Fruit fly (Drosophila melanogaster): ENCODE measurements around the gene Max.
A peak's percentile ranks its signal among the peaks of the same experiment; 100 is the strongest.

The Max gene

DNA sequence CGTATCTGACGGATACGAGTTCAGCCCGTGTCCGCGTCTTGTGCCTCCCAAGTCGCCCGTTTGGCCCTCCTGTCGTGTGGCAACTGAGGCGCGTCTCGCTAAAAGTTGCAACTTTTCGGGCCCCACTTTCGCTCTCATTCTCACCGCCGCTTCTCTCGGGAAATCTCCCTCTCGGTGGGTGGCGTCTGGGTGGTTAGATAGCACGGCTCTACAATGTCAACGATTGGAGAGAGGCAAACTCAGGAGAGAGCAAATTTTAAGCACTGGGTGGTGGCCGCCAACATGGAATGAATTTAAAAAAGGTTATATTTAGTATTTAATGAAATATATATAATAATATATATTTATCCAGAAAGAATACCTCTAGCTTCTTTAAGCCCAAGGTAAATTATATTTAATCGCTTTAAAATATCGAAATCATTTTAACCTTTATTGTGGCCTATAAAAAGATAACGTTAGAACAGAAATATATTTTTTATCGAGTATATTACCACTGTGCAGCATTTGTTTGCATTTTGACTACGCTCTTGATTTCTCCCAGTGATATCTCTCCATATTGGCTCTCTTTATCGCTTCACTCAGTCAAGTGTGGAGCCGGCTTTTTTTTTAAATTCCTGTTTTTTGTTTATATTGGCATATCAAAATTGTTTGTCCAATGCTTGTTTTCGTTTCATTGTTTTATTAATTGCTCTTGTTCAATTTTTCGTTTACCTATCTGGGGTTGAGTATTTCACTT, 28.6 kb upstream of the Max start, which contains the start of gene Gbs-76A (continued):
- no peak for TF ChIP-seq GATAd (GFP tag; optimal IDR thresholded peaks at IDR 0.05)
- TF ChIP-seq sv (GFP tag; optimal IDR thresholded peaks at IDR 0.05): no peak
- no peak for TF ChIP-seq dsf (GFP tag; optimal IDR thresholded peaks at IDR 0.05; ENCODE audit: borderline replicate concordance)
- TF ChIP-seq pan (optimal IDR thresholded peaks at IDR 0.05): no peak
- peak; percentile 77 for TF ChIP-seq rgr (GFP tag; optimal IDR thresholded peaks at IDR 0.05)
- TF ChIP-seq HLH106 (tag; optimal IDR thresholded peaks at IDR 0.05): peak; percentile 90
- no peak for TF ChIP-seq jim (GFP tag; optimal IDR thresholded peaks at IDR 0.05)

DNA sequence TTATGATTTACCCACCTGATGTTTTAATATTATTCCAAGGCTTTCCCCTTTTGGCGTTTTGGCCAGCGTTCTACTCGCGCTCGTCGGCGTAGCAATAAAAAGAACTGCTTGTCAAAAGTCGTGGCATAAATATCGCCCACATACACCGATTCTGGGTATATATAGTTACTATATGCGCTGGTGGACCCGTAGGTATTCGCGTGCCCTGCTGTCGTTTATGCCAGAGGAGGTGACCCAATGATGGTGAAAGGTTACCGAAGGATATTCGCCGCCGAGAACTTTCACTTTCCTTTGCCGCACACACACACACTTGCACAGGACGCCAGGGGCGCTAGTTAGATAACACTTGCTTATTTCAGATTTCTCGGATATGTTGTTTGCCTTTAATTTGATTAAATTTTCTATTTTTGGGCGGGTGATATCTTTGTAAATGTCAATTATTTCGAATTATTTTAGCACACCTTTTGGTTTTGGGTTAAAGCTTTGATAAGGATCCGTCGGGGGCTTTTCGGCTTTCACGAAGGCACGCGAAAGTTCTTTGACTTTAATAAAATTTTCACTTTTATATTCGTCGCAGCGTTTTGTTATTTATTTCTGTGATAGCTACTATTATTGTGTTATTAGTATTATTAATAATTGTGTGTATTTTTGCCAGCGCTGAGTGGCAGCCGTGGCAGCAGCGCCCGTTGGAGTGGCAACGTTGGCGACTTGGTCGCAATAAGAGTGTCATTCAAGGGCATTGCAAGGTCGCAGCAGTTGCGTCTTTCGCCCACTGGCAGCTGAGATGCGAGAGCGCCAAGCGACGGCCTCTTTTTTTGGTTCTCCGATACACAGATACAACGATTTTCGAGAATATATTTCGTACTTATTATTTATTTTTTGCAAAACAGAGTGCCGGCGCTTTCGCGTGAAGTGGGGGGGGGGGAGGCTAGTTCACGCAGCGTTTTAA, 27.8 kb upstream of the Max start:
- peak; percentile 7 for TF ChIP-seq Dif (GFP tag; optimal IDR thresholded peaks at IDR 0.05; ENCODE audit: partially characterized antibody)
- peak; percentile 12 for TF ChIP-seq sage (GFP tag; optimal IDR thresholded peaks at IDR 0.05)
- TF ChIP-seq pan (optimal IDR thresholded peaks at IDR 0.05): no peak
- TF ChIP-seq Mio (GFP tag; optimal IDR thresholded peaks at IDR 0.05): no peak
- no peak for TF ChIP-seq HLH106 (tag; optimal IDR thresholded peaks at IDR 0.05)
- TF ChIP-seq Rel (GFP tag; optimal IDR thresholded peaks at IDR 0.05): no peak
- TF ChIP-seq Rel (tag; optimal IDR thresholded peaks at IDR 0.05): peak; percentile 73

DNA sequence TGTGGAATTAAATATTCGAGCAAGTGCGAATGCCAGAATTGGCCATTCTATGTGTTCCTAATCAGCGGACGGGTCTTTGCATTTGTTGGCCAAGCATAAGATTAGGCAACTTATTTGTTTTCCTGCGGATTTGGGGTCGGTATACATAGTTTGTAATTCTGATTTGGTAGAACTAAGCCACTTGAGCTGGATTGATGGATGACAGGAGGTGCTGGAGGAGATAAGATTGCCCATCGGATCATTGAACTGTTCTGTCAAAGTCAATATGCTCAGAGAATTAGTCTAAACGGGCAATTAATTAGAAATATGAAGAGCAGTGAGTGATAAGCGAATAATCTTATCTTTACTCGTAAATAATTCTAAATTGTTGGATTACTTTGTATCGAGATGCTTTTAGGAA, 25.4 kb upstream of the Max start:
- no peak for TF ChIP-seq OdsH (GFP tag; optimal IDR thresholded peaks at IDR 0.05)
- TF ChIP-seq Mio (GFP tag; optimal IDR thresholded peaks at IDR 0.05): no peak
- TF ChIP-seq dsf (GFP tag; optimal IDR thresholded peaks at IDR 0.05; ENCODE audit: borderline replicate concordance): no peak
- no peak for TF ChIP-seq N (GFP tag; optimal IDR thresholded peaks at IDR 0.05)
- TF ChIP-seq sage (GFP tag; optimal IDR thresholded peaks at IDR 0.05): no peak
- no peak for TF ChIP-seq Dfd (GFP tag; optimal IDR thresholded peaks at IDR 0.05)
- TF ChIP-seq ey (GFP tag; optimal IDR thresholded peaks at IDR 0.05): no peak
- TF ChIP-seq usp (GFP tag; optimal IDR thresholded peaks at IDR 0.05): no peak
- TF ChIP-seq GATAd (GFP tag; optimal IDR thresholded peaks at IDR 0.05): no peak
- TF ChIP-seq dl (GFP tag; optimal IDR thresholded peaks at IDR 0.05; ENCODE audit: insufficient read depth in 1 of 2, partially characterized antibody in 2 of 2): no peak
- TF ChIP-seq pan (optimal IDR thresholded peaks at IDR 0.05): no peak

DNA sequence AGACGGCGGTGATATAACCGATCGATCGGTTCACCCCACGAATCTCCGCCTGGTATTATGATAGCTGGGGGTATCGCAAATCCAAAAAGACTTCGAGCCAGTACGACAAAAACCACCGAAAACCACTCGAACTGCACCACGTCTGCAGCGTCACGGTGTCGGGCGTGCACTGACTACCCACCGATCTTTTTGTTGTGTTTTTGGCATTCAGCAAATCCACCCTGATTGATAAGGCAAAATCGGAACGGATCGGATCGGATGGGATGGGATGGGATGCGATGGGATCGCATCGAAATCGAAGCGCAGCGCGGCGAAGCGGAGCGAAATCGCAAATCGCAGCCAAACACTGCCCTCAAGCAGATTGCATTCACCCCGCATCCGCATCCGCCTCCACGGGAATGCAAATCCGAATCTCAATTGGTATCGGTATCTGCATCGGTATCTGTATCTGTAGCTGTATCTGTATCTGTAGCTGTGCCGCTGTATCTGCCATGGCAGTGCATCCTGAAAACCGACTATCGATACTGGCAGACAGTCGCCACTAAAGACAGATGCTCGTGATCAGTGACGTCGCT, 24.5 kb upstream of the Max start:
- TF ChIP-seq h (GFP tag; optimal IDR thresholded peaks at IDR 0.05): no peak
- no peak for TF ChIP-seq Rel (GFP tag; optimal IDR thresholded peaks at IDR 0.05)
- peak; percentile 80 for TF ChIP-seq Rel (tag; optimal IDR thresholded peaks at IDR 0.05)
- no peak for TF ChIP-seq HLH106 (tag; optimal IDR thresholded peaks at IDR 0.05)
- TF ChIP-seq Dif (GFP tag; optimal IDR thresholded peaks at IDR 0.05; ENCODE audit: partially characterized antibody): no peak

DNA sequence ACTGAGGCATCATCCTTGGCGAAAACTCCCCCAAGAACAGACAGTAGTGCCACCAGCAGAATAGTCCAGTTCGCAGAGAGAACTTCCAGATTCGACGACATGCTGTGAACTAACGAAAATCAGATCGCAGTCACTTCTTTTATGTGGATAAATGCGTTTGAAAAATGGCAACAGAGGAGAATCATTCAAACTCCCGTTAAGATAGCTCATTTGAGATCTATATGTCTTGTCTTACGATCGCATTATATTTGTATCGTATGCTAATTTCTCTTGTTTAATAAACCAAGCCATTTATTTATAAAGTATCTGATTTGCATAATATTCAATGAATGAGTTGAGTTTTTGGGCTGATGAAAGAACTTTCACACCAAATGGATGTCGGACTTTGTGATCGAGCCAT, 16.7 kb upstream of the Max start, which contains the start of gene CG14089:
Gene CG14089 (minus strand): TSS at position 101 of the 400 bp plus-strand sequence.
- TF ChIP-seq psq (GFP tag; optimal IDR thresholded peaks at IDR 0.05): no peak
- no peak for TF ChIP-seq CrebA (GFP tag; optimal IDR thresholded peaks at IDR 0.05; ENCODE audit: borderline replicate concordance)
- TF ChIP-seq sage (GFP tag; optimal IDR thresholded peaks at IDR 0.05): no peak
- no peak for TF ChIP-seq jim (GFP tag; optimal IDR thresholded peaks at IDR 0.05)
- TF ChIP-seq lola (GFP tag; optimal IDR thresholded peaks at IDR 0.05): no peak
- no peak for TF ChIP-seq Mio (GFP tag; optimal IDR thresholded peaks at IDR 0.05)
- TF ChIP-seq CG9705 (GFP tag; optimal IDR thresholded peaks at IDR 0.05): no peak
- TF ChIP-seq CG32264 (GFP tag; optimal IDR thresholded peaks at IDR 0.05): no peak
- no peak for TF ChIP-seq GATAd (GFP tag; optimal IDR thresholded peaks at IDR 0.05)
- no peak for TF ChIP-seq Jra (GFP tag; optimal IDR thresholded peaks at IDR 0.05)
- TF ChIP-seq pan (optimal IDR thresholded peaks at IDR 0.05): no peak
- TF ChIP-seq Dfd (GFP tag; optimal IDR thresholded peaks at IDR 0.05): no peak
- TF ChIP-seq OdsH (GFP tag; optimal IDR thresholded peaks at IDR 0.05): no peak
- TF ChIP-seq br (GFP tag; optimal IDR thresholded peaks at IDR 0.05): no peak
- TF ChIP-seq Hr83 (GFP tag; optimal IDR thresholded peaks at IDR 0.05; ENCODE audit: poor library complexity, severe bottlenecking): no peak
- TF ChIP-seq rgr (GFP tag; optimal IDR thresholded peaks at IDR 0.05): no peak
- no peak for TF ChIP-seq dmrt93B (GFP tag; optimal IDR thresholded peaks at IDR 0.05)
- TF ChIP-seq Hr78 (GFP tag; optimal IDR thresholded peaks at IDR 0.05): no peak
- TF ChIP-seq dl (GFP tag; optimal IDR thresholded peaks at IDR 0.05; ENCODE audit: insufficient read depth in 1 of 2, partially characterized antibody in 2 of 2): no peak
- no peak for TF ChIP-seq tai (GFP tag; optimal IDR thresholded peaks at IDR 0.05)
